Worm (Caenorhabditis elegans) whole organism, mixed stage, embryonic: ENCODE measurements around the gene F40G9.12.

Experiments used
- M03D4.4 ChIP-seq: sonication (generic microtip); optimal IDR thresholded peaks from 2 replicates; lab custom pipeline; 2017; ENCODE audit warnings: mild to moderate bottlenecking, missing genetic modification characterization, missing compliant biosample characterization
- bed-3 ChIP-seq: fragments of 200-800 bp; sonication (Bioruptor generic); optimal IDR thresholded peaks from 3 replicates; lab custom pipeline; 2018; ENCODE audit warnings: mild to moderate bottlenecking, missing genetic modification characterization, moderate library complexity, missing compliant biosample characterization
- blmp-1 ChIP-seq: fragments of 150-350 bp; optimal IDR thresholded peaks from 2 replicates; lab custom pipeline; 2014; ENCODE audit warnings: missing biosample characterization, missing genetic modification characterization
- ceh-39 ChIP-seq: fragments of 150-350 bp; optimal IDR thresholded peaks from 2 replicates; lab custom pipeline; 2014; ENCODE audit warnings: missing biosample characterization, missing genetic modification characterization
- cnd-1 ChIP-seq: fragments of 200-800 bp; sonication (Bioruptor generic); optimal IDR thresholded peaks from 2 replicates; lab custom pipeline; 2018; ENCODE audit warnings: mild to moderate bottlenecking, missing genetic modification characterization, missing compliant biosample characterization
- drap-1 ChIP-seq: fragments of 200-800 bp; sonication (Bioruptor generic); optimal IDR thresholded peaks from 3 replicates; lab custom pipeline; 2018; ENCODE audit warnings: mild to moderate bottlenecking, missing genetic modification characterization, missing compliant biosample characterization
- elt-1 ChIP-seq: sonication (generic microtip); optimal IDR thresholded peaks from 2 replicates; lab custom pipeline; 2017; ENCODE audit warnings: missing genetic modification characterization, mild to moderate bottlenecking, missing compliant biosample characterization, antibody characterized with exemption, moderate library complexity, borderline replicate concordance; ENCODE audit not compliant: insufficient read depth
- flh-1 ChIP-seq: fragments of 200-800 bp; sonication (Bioruptor generic); optimal IDR thresholded peaks from 2 replicates; lab custom pipeline; 2018; ENCODE audit warnings: mild to moderate bottlenecking, missing genetic modification characterization, moderate library complexity, missing compliant biosample characterization
- hlh-1 ChIP-seq: fragments of 150-350 bp; optimal IDR thresholded peaks from 2 replicates; lab custom pipeline; 2014; ENCODE audit warnings: missing biosample characterization, missing genetic modification reagents, missing genetic modification characterization
- lin-32 ChIP-seq: fragments of 200-800 bp; sonication (Bioruptor generic); optimal IDR thresholded peaks from 2 replicates; lab custom pipeline; 2018; ENCODE audit warnings: mild to moderate bottlenecking, missing genetic modification characterization, missing compliant biosample characterization
- lsy-2 ChIP-seq: fragments of 150-350 bp; optimal IDR thresholded peaks from 2 replicates; lab custom pipeline; 2014; ENCODE audit warnings: missing biosample characterization, missing genetic modification characterization
- mab-5 ChIP-seq: fragments of 150-350 bp; optimal IDR thresholded peaks from 2 replicates; lab custom pipeline; 2014; ENCODE audit warnings: missing biosample characterization, missing genetic modification characterization
- mls-2 ChIP-seq: sonication (generic microtip); optimal IDR thresholded peaks from 2 replicates; lab custom pipeline; 2016; ENCODE audit warnings: mild to moderate bottlenecking, missing genetic modification characterization, moderate library complexity, missing compliant biosample characterization
- nhr-12 ChIP-seq: fragments of 150-350 bp; optimal IDR thresholded peaks from 2 replicates; lab custom pipeline; 2014; ENCODE audit warnings: missing biosample characterization, missing genetic modification characterization
- nhr-2 ChIP-seq: fragments of 150-350 bp; optimal IDR thresholded peaks from 2 replicates; lab custom pipeline; 2014; ENCODE audit warnings: missing biosample characterization, missing genetic modification characterization
- nhr-237 ChIP-seq: fragments of 150-350 bp; optimal IDR thresholded peaks from 2 replicates; lab custom pipeline; 2014; ENCODE audit warnings: missing biosample characterization, missing genetic modification characterization
- nhr-28 ChIP-seq: fragments of 150-350 bp; optimal IDR thresholded peaks from 2 replicates; lab custom pipeline; 2014; ENCODE audit warnings: missing biosample characterization, missing genetic modification characterization
- nhr-76 ChIP-seq: sonication (generic microtip); optimal IDR thresholded peaks from 2 replicates; lab custom pipeline; 2017; ENCODE audit warnings: missing biosample characterization, missing genetic modification characterization
- sem-2 ChIP-seq: fragments of 200-800 bp; sonication (Bioruptor generic); optimal IDR thresholded peaks from 2 replicates; lab custom pipeline; 2018; ENCODE audit warnings: mild to moderate bottlenecking, missing genetic modification characterization, missing compliant biosample characterization
- snpc-4 ChIP-seq: fragments of 150-350 bp; optimal IDR thresholded peaks from 2 replicates; lab custom pipeline; 2014; ENCODE audit warnings: missing biosample characterization, missing genetic modification characterization
- tbx-8 ChIP-seq: fragments of 200-800 bp; sonication (Bioruptor generic); optimal IDR thresholded peaks from 2 replicates; lab custom pipeline; 2018; ENCODE audit warnings: mild to moderate bottlenecking, missing genetic modification characterization, moderate library complexity, missing compliant biosample characterization
- unc-120 ChIP-seq: sonication (generic microtip); optimal IDR thresholded peaks from 2 replicates; lab custom pipeline; 2017; ENCODE audit warnings: missing genetic modification characterization, missing compliant biosample characterization; ENCODE audit not compliant: poor library complexity, severe bottlenecking
- unc-39 ChIP-seq: fragments of 150-350 bp; optimal IDR thresholded peaks from 2 replicates; lab custom pipeline; 2014; ENCODE audit warnings: missing biosample characterization, missing genetic modification characterization
- unc-62 ChIP-seq: fragments of 150-350 bp; optimal IDR thresholded peaks from 2 replicates; lab custom pipeline; 2014; ENCODE audit warnings: missing biosample characterization, missing genetic modification reagents, missing genetic modification characterization
- zip-8 ChIP-seq: fragments of 150-350 bp; optimal IDR thresholded peaks from 2 replicates; lab custom pipeline; 2014; ENCODE audit warnings: missing biosample characterization, missing genetic modification characterization
- ztf-11 ChIP-seq: fragments of 150-350 bp; optimal IDR thresholded peaks from 2 replicates; lab custom pipeline; 2014; ENCODE audit warnings: missing biosample characterization, missing genetic modification characterization

The F40G9.12 gene

ce11 chrIII:177715-178114 lies 6.1 kb downstream of the F40G9.12 start, which contains the start of gene F40G9.14:
F40G9.14 (minus strand) TSS chrIII:177815.
- TF ChIP-seq unc-39 (tag; lab: Kevin White, UChicago) (no peak), mls-2 (no peak), nhr-12 (tag; lab: Kevin White, UChicago) (no peak), nhr-237 (tag; lab: Kevin White, UChicago) (no peak), drap-1 (GFP tag; lab: Kevin White, UChicago) (no peak), nhr-28 (tag; lab: Kevin White, UChicago) (no peak), zip-8 (no peak)

ce11 chrIII:178126-178525 lies 6.5 kb downstream of the F40G9.12 start:
- TF ChIP-seq unc-120 (tag; lab: Kevin White, UChicago) (no peak), elt-1 (tag; lab: Kevin White, UChicago) (no peak), tbx-8 (GFP tag; lab: Kevin White, UChicago) (peak; percentile 23), cnd-1 (tag; lab: Kevin White, UChicago) (no peak)

ce11 chrIII:179123-179592 lies 7.5 kb downstream of the F40G9.12 start, which contains the start of gene F40G9.6:
F40G9.6 (plus strand) TSS chrIII:179542.
- TF ChIP-seq sem-2 (GFP tag; lab: Kevin White, UChicago), result no peak
- TF ChIP-seq nhr-2 (tag; lab: Kevin White, UChicago), result peak; percentile 32
- peak; percentile 67 for TF ChIP-seq zip-8
- no peak for TF ChIP-seq nhr-76 (tag; lab: Kevin White, UChicago)
- peak; percentile 38 for TF ChIP-seq mls-2
- no peak for TF ChIP-seq M03D4.4 (tag; lab: Kevin White, UChicago)
- peak; percentile 60 for TF ChIP-seq cnd-1 (tag; lab: Kevin White, UChicago)

ce11 chrIII:180963-181362 lies 9.3 kb downstream of the F40G9.12 start, which contains the start of gene F40G9.5:
F40G9.5 (plus strand) TSS chrIII:181263.
- TF ChIP-seq bed-3 (GFP tag; lab: Kevin White, UChicago), result no peak
- TF ChIP-seq blmp-1 (tag; lab: Kevin White, UChicago), result no peak

ce11 chrIII:182080-182479 lies 10.4 kb downstream of the F40G9.12 start, which contains the start of gene F40G9.15:
F40G9.15 (plus strand) TSS chrIII:182380.
- no peak for TF ChIP-seq bed-3 (GFP tag; lab: Kevin White, UChicago)
- no peak for TF ChIP-seq ztf-11 (tag; lab: Kevin White, UChicago)
- TF ChIP-seq mls-2, result no peak
- no peak for TF ChIP-seq mab-5 (tag; lab: Kevin White, UChicago)
- no peak for TF ChIP-seq lin-32

- TF ChIP-seq M03D4.4 (tag; lab: Kevin White, UChicago) (no peak), blmp-1 (tag; lab: Kevin White, UChicago) (no peak), lin-32 (no peak), unc-62 (GFP tag; lab: Kevin White, UChicago) (no peak), hlh-1 (tag; lab: Kevin White, UChicago) (no peak), lsy-2 (tag; lab: Kevin White, UChicago) (no peak)
These were observed 11.4 kb downstream of the F40G9.12 start for ce11 chrIII:183072-183471.

ce11 chrIII:184335-184734 lies 12.7 kb downstream of the F40G9.12 start:
- no peak for TF ChIP-seq nhr-28 (tag; lab: Kevin White, UChicago)
- no peak for TF ChIP-seq hlh-1 (tag; lab: Kevin White, UChicago)
- no peak for TF ChIP-seq flh-1 (GFP tag; lab: Kevin White, UChicago)
- TF ChIP-seq snpc-4 (tag; lab: Kevin White, UChicago), result no peak
- peak; percentile 83 for TF ChIP-seq zip-8
- no peak for TF ChIP-seq ceh-39 (tag; lab: Kevin White, UChicago)
- TF ChIP-seq sem-2 (GFP tag; lab: Kevin White, UChicago), result no peak
- TF ChIP-seq unc-62 (GFP tag; lab: Kevin White, UChicago), result no peak
